Fruit fly (Drosophila melanogaster) whole organism, embryonic: ENCODE measurements around the gene stac.

Experiments
- Atf-2 ChIP-seq: fragments of 200-800 bp; sonication (Bioruptor generic); optimal IDR thresholded peaks from 2 replicates; lab custom pipeline; 2016; ENCODE audit warnings: missing biosample characterization, missing genetic modification characterization
- CG18011 ChIP-seq: fragments of 200-800 bp; sonication (Bioruptor generic); optimal IDR thresholded peaks from 2 replicates; lab custom pipeline; 2017; ENCODE audit warnings: missing biosample characterization, missing genetic modification characterization, mild to moderate bottlenecking, moderate library complexity, missing genotype
- CG1832 ChIP-seq: fragments of 200-800 bp; sonication (Bioruptor generic); optimal IDR thresholded peaks from 2 replicates; lab custom pipeline; 2017; ENCODE audit warnings: missing biosample characterization, mild to moderate bottlenecking, missing genetic modification characterization, inconsistent platforms
- CG32772 ChIP-seq: fragments of 200-800 bp; sonication (Bioruptor generic); IDR thresholded peaks from 2 replicates; pipeline ENCODE4 v1.3.6; 2022; ENCODE audit warnings: missing biosample characterization, missing genetic modification characterization
- Gug ChIP-seq: fragments of 200-800 bp; sonication (Bioruptor generic); IDR thresholded peaks from 4 replicates; pipeline ENCODE4 v1.3.6; 2022; ENCODE audit warnings: missing biosample characterization, missing genetic modification characterization
- br ChIP-seq: fragments of >200 bp; optimal IDR thresholded peaks from 2 replicates; lab custom pipeline; 2017
- crp ChIP-seq, 2 experiments: fragments of 200-800 bp; sonication (Bioruptor generic); optimal IDR thresholded peaks; 2 replicates in 1 of 2; 3 replicates in 1 of 2; lab custom pipeline; 2017; ENCODE audit warnings: missing biosample characterization in 2 of 2, missing genetic modification characterization in 2 of 2, mild to moderate bottlenecking in 1 of 2, moderate library complexity in 1 of 2
- fd96Cb ChIP-seq: fragments of 200-800 bp; sonication (Bioruptor generic); optimal IDR thresholded peaks from 2 replicates; lab custom pipeline; 2018; ENCODE audit warnings: missing biosample characterization, mild to moderate bottlenecking, missing genetic modification characterization, moderate library complexity
- inv ChIP-seq: fragments of 200-800 bp; sonication (Bioruptor generic); IDR thresholded peaks from 2 replicates; pipeline ENCODE4 v1.3.6; 2022; ENCODE audit warnings: missing biosample characterization, missing genetic modification characterization; ENCODE audit not compliant: partially characterized antibody
- kay ChIP-seq: fragments of 200-800 bp; sonication (Bioruptor generic); optimal IDR thresholded peaks from 2 replicates; lab custom pipeline; 2016; ENCODE audit warnings: missing biosample characterization, missing genetic modification characterization
- sima ChIP-seq: fragments of 200-800 bp; sonication (Bioruptor generic); optimal IDR thresholded peaks from 2 replicates; lab custom pipeline; 2016; ENCODE audit warnings: missing biosample characterization, missing genetic modification characterization
- sob ChIP-seq: fragments of 200-800 bp; sonication (Bioruptor generic); IDR thresholded peaks from 2 replicates; pipeline ENCODE4 v1.3.6; 2022; ENCODE audit warnings: missing biosample characterization, missing genetic modification characterization

DNA sequence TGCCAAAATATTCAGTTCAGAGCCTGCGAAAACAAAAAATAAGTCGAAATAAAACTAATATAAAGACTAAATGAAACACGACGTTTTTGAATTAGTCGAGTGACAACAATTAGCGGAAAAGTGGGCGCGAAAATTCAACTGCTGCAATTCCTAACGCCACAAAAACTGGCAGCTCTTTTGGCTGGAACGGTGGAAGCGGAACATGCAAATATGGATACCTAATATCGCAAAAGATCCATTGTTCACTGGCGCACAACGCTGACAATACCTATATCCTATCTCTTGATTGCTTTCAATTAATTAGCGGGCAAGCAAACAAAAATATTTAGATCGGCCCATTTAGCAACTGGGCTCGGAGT lies 6.7 kb upstream of the stac start, which contains the start of gene CG11791:
- no peak for TF ChIP-seq kay (GFP tag; lab: Kevin White, UChicago)
- TF ChIP-seq CG1832 = no peak
- no peak for TF ChIP-seq Gug (GFP tag; lab: Robert Waterston, UW)
- TF ChIP-seq CG32772 (GFP tag; lab: Robert Waterston, UW) = no peak
- TF ChIP-seq sima (GFP tag; lab: Kevin White, UChicago) = no peak
- no peak for TF ChIP-seq inv (GFP tag; lab: Robert Waterston, UW)
- no peak for TF ChIP-seq br (lab: Kevin White, UChicago)
- no peak for TF ChIP-seq fd96Cb (tag; lab: Kevin White, UChicago)
- TF ChIP-seq Atf-2 (GFP tag; lab: Kevin White, UChicago) = no peak
- TF ChIP-seq CG18011 (GFP tag; lab: Kevin White, UChicago) = no peak
- TF ChIP-seq crp (GFP tag; optimal IDR thresholded peaks at IDR 0.05; lab: Kevin White, UChicago) = no peak
- TF ChIP-seq sob (GFP tag; lab: Robert Waterston, UW) = no peak
